Fruit fly (Drosophila melanogaster): ENCODE results near the gene CG1492.

CG1492 gene

dm6 chrX:12017815-12018439, 5.9 kb upstream of the CG1492 start, which contains the start of gene Chrac-16 (continued):
- TF ChIP-seq BEAF-32 (GFP tag; optimal IDR thresholded peaks at IDR 0.05) (peak; percentile 74), gsb-n (tag; optimal IDR thresholded peaks at IDR 0.05) (no peak), CG4404 (GFP tag; IDR thresholded peaks at IDR 0.05) (no peak), CG14860 (GFP tag; IDR thresholded peaks at IDR 0.05; ENCODE audit: partially characterized antibody) (peak; percentile 78), tna (GFP tag; IDR thresholded peaks at IDR 0.05; ENCODE audit: partially characterized antibody) (peak; percentile 70), Ets65A (GFP tag) (peak; percentile 9), CG34224 (GFP tag; IDR thresholded peaks at IDR 0.05; ENCODE audit: partially characterized antibody) (peak; percentile 61), Poxn (GFP tag; IDR thresholded peaks at IDR 0.05) (no peak), Vsx1 (GFP tag; optimal IDR thresholded peaks at IDR 0.05) (no peak), Bdp1 (GFP tag; optimal IDR thresholded peaks at IDR 0.05) (no peak), Oaz (GFP tag; IDR thresholded peaks at IDR 0.05) (no peak), sna (GFP tag; IDR thresholded peaks at IDR 0.05; ENCODE audit: partially characterized antibody) (peak; percentile 70), jigr1 (GFP tag; IDR thresholded peaks at IDR 0.05) (no peak), CG12769 (tag; optimal IDR thresholded peaks at IDR 0.05) (no peak), CG42726 (GFP tag; IDR thresholded peaks at IDR 0.05; ENCODE audit: partially characterized antibody) (peak; percentile 54; the same call in 1 of the 2 replicates), CG33557 (GFP tag; optimal IDR thresholded peaks at IDR 0.05) (no peak), CG9932 (GFP tag; IDR thresholded peaks at IDR 0.05) (peak; percentile 19; the same call in 1 of the 2 replicates), CG14441 (GFP tag; IDR thresholded peaks at IDR 0.05) (no peak), CG12299 (tag; optimal IDR thresholded peaks at IDR 0.05) (no peak), CG13775 (GFP tag; optimal IDR thresholded peaks at IDR 0.05) (no peak), CG17328 (GFP tag; IDR thresholded peaks at IDR 0.05) (no peak), org-1 (GFP tag; optimal IDR thresholded peaks at IDR 0.05) (no peak), cwo (GFP tag; optimal IDR thresholded peaks at IDR 0.05) (no peak), CG11093 (GFP tag; IDR thresholded peaks at IDR 0.05) (no peak), zen2 (GFP tag; IDR thresholded peaks at IDR 0.05; ENCODE audit: partially characterized antibody) (peak; percentile 73), slp2 (GFP tag; optimal IDR thresholded peaks at IDR 0.05) (no peak), sisA (GFP tag; IDR thresholded peaks at IDR 0.05) (no peak), tgo (GFP tag; IDR thresholded peaks at IDR 0.05) (no peak), grn (GFP tag; optimal IDR thresholded peaks at IDR 0.05) (no peak), CG1529 (GFP tag; optimal IDR thresholded peaks at IDR 0.05) (no peak), nom (GFP tag; optimal IDR thresholded peaks at IDR 0.05) (no peak), z (GFP tag; IDR thresholded peaks at IDR 0.05) (no peak), Rfx (GFP tag; IDR thresholded peaks at IDR 0.05) (no peak), repo (GFP tag; optimal IDR thresholded peaks at IDR 0.05) (no peak), CG7556 (GFP tag; optimal IDR thresholded peaks at IDR 0.05) (no peak), Dfd (GFP tag; optimal IDR thresholded peaks at IDR 0.05) (no peak), CG6254 (GFP tag; optimal IDR thresholded peaks at IDR 0.05) (no peak), CG9609 (GFP tag; optimal IDR thresholded peaks at IDR 0.05) (no peak), nerfin-1 (tag; optimal IDR thresholded peaks at IDR 0.05) (no peak), Optix (GFP tag; IDR thresholded peaks at IDR 0.05) (no peak), CG18619 (GFP tag; optimal IDR thresholded peaks at IDR 0.05) (no peak), so (GFP tag; IDR thresholded peaks at IDR 0.05) (no peak), fu2 (GFP tag; optimal IDR thresholded peaks at IDR 0.05) (no peak), CG5180 (GFP tag; optimal IDR thresholded peaks at IDR 0.05) (no peak), stwl (tag; optimal IDR thresholded peaks at IDR 0.05) (peak; percentile 38), CG4424 (GFP tag; optimal IDR thresholded peaks at IDR 0.05) (no peak), CG11560 (tag; IDR thresholded peaks at IDR 0.05) (no peak), Mrtf (GFP tag; IDR thresholded peaks at IDR 0.05) (no peak), chinmo (GFP tag; IDR thresholded peaks at IDR 0.05; ENCODE audit: partially characterized antibody) (peak; percentile 79; the same call in 3 of the 4 replicates), CG15269 (tag; optimal IDR thresholded peaks at IDR 0.05) (no peak)

All from whole organism, embryonic.